Worm (Caenorhabditis elegans): ENCODE measurements around the gene glr-5.

ce11 chrV:8767493-8767892 is 51.2 kb downstream of the glr-5 start:
- TF ChIP-seq dao-5 (tag; optimal IDR thresholded peaks at IDR 0.05) (no peak), W03F9.2 (tag; optimal IDR thresholded peaks at IDR 0.05) (no peak), him-1 (tag; optimal IDR thresholded peaks at IDR 0.05) (no peak)
